Worm (Caenorhabditis elegans): ENCODE measurements around the gene Y53F4B.14.
A peak's percentile ranks its signal among the peaks of the same experiment; 100 is the strongest.

DNA sequence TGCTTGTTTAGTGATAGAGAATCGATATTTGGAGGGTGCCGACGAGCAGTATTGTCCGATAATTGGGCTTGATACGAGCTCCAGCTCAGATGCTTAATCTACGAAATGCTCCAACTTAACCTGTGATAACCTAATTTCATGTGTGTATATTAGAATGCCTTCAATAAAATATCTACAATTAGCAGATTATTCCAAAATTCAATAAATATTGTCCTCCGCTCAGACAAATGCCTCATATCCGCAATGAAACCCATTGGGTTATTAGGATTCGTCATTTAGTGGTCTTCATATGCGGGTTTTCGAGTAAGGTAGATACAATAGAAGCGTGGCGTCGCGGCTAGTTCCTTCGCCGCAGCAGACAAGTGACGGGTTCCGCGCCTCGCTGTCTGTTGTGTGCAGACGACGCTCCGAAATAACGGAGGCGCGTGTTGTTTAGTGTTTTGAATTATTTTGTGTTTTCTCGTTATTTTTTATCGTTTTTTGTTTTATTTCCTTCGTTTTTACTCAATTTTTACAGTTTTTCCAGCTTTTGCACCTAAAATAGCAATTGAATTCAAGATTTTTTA is 12.1 kb upstream of the Y53F4B.14 start, which contains the start of gene cmtr-1:
- no peak for TF ChIP-seq ztf-3 (GFP tag; optimal IDR thresholded peaks at IDR 0.05)
- TF ChIP-seq Y53G8AR.9 (GFP tag; conservative IDR thresholded peaks at IDR 0.05): peak; percentile 91
